Fruit fly (Drosophila melanogaster) whole organism, embryonic: ENCODE data around the gene CG31038.

Experiments used
- Ada2b ChIP-seq: fragments of 200-800 bp; sonication (Bioruptor generic); IDR thresholded peaks from 2 replicates; pipeline ENCODE4 v1.3.6; 2022; ENCODE audit warnings: missing biosample characterization, missing genetic modification characterization
- CG1024 ChIP-seq: fragments of 200-800 bp; sonication (Bioruptor generic); IDR thresholded peaks from 2 replicates; pipeline ENCODE4 v1.3.6; 2022; ENCODE audit warnings: missing biosample characterization, missing genetic modification characterization
- CG10366 ChIP-seq: fragments of 200-800 bp; sonication (Bioruptor generic); IDR thresholded peaks from 2 replicates; pipeline ENCODE4 v1.3.6; 2022; ENCODE audit warnings: missing biosample characterization, missing genetic modification characterization
- CG10543 ChIP-seq: fragments of 200-800 bp; sonication (Bioruptor generic); optimal IDR thresholded peaks from 3 replicates; lab custom pipeline; 2017; ENCODE audit warnings: missing biosample characterization, mild to moderate bottlenecking, missing genetic modification characterization, moderate library complexity
- CG11560 ChIP-seq: fragments of 200-800 bp; sonication (Bioruptor generic); IDR thresholded peaks from 3 replicates; pipeline ENCODE4 v1.3.6; 2022; ENCODE audit warnings: missing biosample characterization, missing genetic modification characterization
- CG12155 ChIP-seq: fragments of 200-800 bp; sonication (Bioruptor generic); optimal IDR thresholded peaks from 3 replicates; lab custom pipeline; 2016; ENCODE audit warnings: missing biosample characterization, missing genetic modification characterization
- CG13894 ChIP-seq: fragments of 200-800 bp; sonication (Bioruptor generic); optimal IDR thresholded peaks from 3 replicates; lab custom pipeline; 2018; ENCODE audit warnings: missing biosample characterization, mild to moderate bottlenecking, missing genetic modification characterization, moderate library complexity
- CG14441 ChIP-seq: fragments of 200-800 bp; sonication (Bioruptor generic); IDR thresholded peaks from 2 replicates; pipeline ENCODE4 v1.3.6; 2022; ENCODE audit warnings: missing biosample characterization, missing genetic modification characterization
- CG14710 ChIP-seq: fragments of 200-800 bp; sonication (Bioruptor generic); optimal IDR thresholded peaks from 3 replicates; lab custom pipeline; 2019; ENCODE audit warnings: missing biosample characterization, mild to moderate bottlenecking, missing genetic modification characterization, moderate library complexity
- CG15073 ChIP-seq: fragments of 200-800 bp; sonication (Bioruptor generic); optimal IDR thresholded peaks from 2 replicates; lab custom pipeline; 2016; ENCODE audit warnings: missing biosample characterization, missing genetic modification characterization
- CG15269 ChIP-seq: fragments of 200-800 bp; sonication (Bioruptor generic); optimal IDR thresholded peaks from 2 replicates; lab custom pipeline; 2018; ENCODE audit warnings: missing biosample characterization, mild to moderate bottlenecking, missing genetic modification characterization, moderate library complexity
- CG15601 ChIP-seq: fragments of 200-800 bp; sonication (Bioruptor generic); optimal IDR thresholded peaks from 3 replicates; lab custom pipeline; 2019; ENCODE audit warnings: missing biosample characterization, mild to moderate bottlenecking, missing genetic modification characterization, moderate library complexity
- CG1603 ChIP-seq: fragments of 200-800 bp; sonication (Bioruptor generic); optimal IDR thresholded peaks from 2 replicates; lab custom pipeline; 2019; ENCODE audit warnings: missing biosample characterization, mild to moderate bottlenecking, missing genetic modification characterization, moderate library complexity
- CG18011 ChIP-seq: fragments of 200-800 bp; sonication (Bioruptor generic); optimal IDR thresholded peaks from 2 replicates; lab custom pipeline; 2017; ENCODE audit warnings: missing biosample characterization, missing genetic modification characterization, mild to moderate bottlenecking, moderate library complexity, missing genotype
- CG34224 ChIP-seq: fragments of 200-800 bp; sonication (Bioruptor generic); IDR thresholded peaks from 3 replicates; pipeline ENCODE4 v1.3.6; 2022; ENCODE audit warnings: missing biosample characterization, missing genetic modification characterization; ENCODE audit not compliant: partially characterized antibody
- CG3838 ChIP-seq: fragments of 200-800 bp; sonication (Bioruptor generic); optimal IDR thresholded peaks from 3 replicates; lab custom pipeline; 2016; ENCODE audit warnings: missing biosample characterization, missing genetic modification characterization
- CG3847 ChIP-seq: fragments of 200-800 bp; sonication (Bioruptor generic); IDR thresholded peaks from 2 replicates; pipeline ENCODE4 v1.3.6; 2022; ENCODE audit warnings: missing biosample characterization, missing genetic modification characterization
- CG4404 ChIP-seq: fragments of 200-800 bp; sonication (Bioruptor generic); IDR thresholded peaks from 2 replicates; pipeline ENCODE4 v1.3.6; 2022; ENCODE audit warnings: missing biosample characterization, missing genetic modification characterization
- CG4424 ChIP-seq: fragments of 200-800 bp; sonication (Bioruptor generic); optimal IDR thresholded peaks from 3 replicates; lab custom pipeline; 2016; ENCODE audit warnings: missing biosample characterization, missing genetic modification characterization
- CG4617 ChIP-seq: fragments of 200-800 bp; sonication (Bioruptor generic); optimal IDR thresholded peaks from 3 replicates; lab custom pipeline; 2016; ENCODE audit warnings: missing biosample characterization, missing genetic modification characterization, borderline replicate concordance
- CG4707 ChIP-seq: fragments of 200-800 bp; sonication (Bioruptor generic); optimal IDR thresholded peaks from 2 replicates; lab custom pipeline; 2018; ENCODE audit warnings: missing biosample characterization, mild to moderate bottlenecking, missing genetic modification characterization, moderate library complexity
- CG6791 ChIP-seq: fragments of 200-800 bp; sonication (Bioruptor generic); IDR thresholded peaks from 3 replicates; pipeline ENCODE4 v1.3.6; 2022; ENCODE audit warnings: missing biosample characterization, missing genetic modification characterization; ENCODE audit not compliant: partially characterized antibody
- CG7839 ChIP-seq: fragments of 200-800 bp; sonication (Bioruptor generic); optimal IDR thresholded peaks from 3 replicates; lab custom pipeline; 2018; ENCODE audit warnings: missing biosample characterization, mild to moderate bottlenecking, missing genetic modification characterization, moderate library complexity
- CG8281 ChIP-seq: fragments of 200-800 bp; sonication (Bioruptor generic); optimal IDR thresholded peaks from 2 replicates; lab custom pipeline; 2018; ENCODE audit warnings: missing biosample characterization, mild to moderate bottlenecking, missing genetic modification characterization, moderate library complexity
- CG8944 ChIP-seq: fragments of 200-800 bp; sonication (Bioruptor generic); optimal IDR thresholded peaks from 3 replicates; lab custom pipeline; 2016; ENCODE audit warnings: missing biosample characterization, missing genetic modification characterization
- CG9727 ChIP-seq: fragments of 200-800 bp; sonication (Bioruptor generic); optimal IDR thresholded peaks from 3 replicates; lab custom pipeline; 2017; ENCODE audit warnings: missing biosample characterization, mild to moderate bottlenecking, missing genetic modification characterization
- Chrac-16 ChIP-seq: fragments of 200-800 bp; sonication (Bioruptor generic); optimal IDR thresholded peaks from 3 replicates; lab custom pipeline; 2016; ENCODE audit warnings: missing biosample characterization, missing genetic modification characterization
- D ChIP-seq, 2 experiments: fragments of 200-800 bp in 1 of 2; fragments of >200 bp in 1 of 2; sonication (Bioruptor generic) in 1 of 2; optimal IDR thresholded peaks; 2 replicates in 1 of 2; 3 replicates in 1 of 2; lab custom pipeline; 2017; ENCODE audit warnings: mild to moderate bottlenecking in 1 of 2, missing biosample characterization in 1 of 2, missing genetic modification characterization in 1 of 2, missing genetic modification reagents in 1 of 2
- Ets65A ChIP-seq: fragments of 200-800 bp; sonication (Bioruptor generic); peaks from one replicate; lab custom pipeline; 2016; ENCODE audit warnings: missing biosample characterization, missing genetic modification characterization
- Fer1 ChIP-seq: fragments of 200-800 bp; sonication (Bioruptor generic); optimal IDR thresholded peaks from 2 replicates; lab custom pipeline; 2017; ENCODE audit warnings: missing biosample characterization, mild to moderate bottlenecking, missing genetic modification characterization
- Kr ChIP-seq: fragments of 200-800 bp; sonication (Bioruptor generic); optimal IDR thresholded peaks from 2 replicates; lab custom pipeline; 2017; ENCODE audit warnings: missing biosample characterization, mild to moderate bottlenecking, missing genetic modification characterization
- NK7.1 ChIP-seq: fragments of 200-800 bp; sonication (Bioruptor generic); optimal IDR thresholded peaks from 3 replicates; lab custom pipeline; 2016; ENCODE audit warnings: missing biosample characterization, missing genetic modification characterization
- Poxn ChIP-seq: fragments of 200-800 bp; sonication (Bioruptor generic); IDR thresholded peaks from 2 replicates; pipeline ENCODE4 v1.3.6; 2022; ENCODE audit warnings: missing biosample characterization, missing genetic modification characterization
- Spps ChIP-seq: fragments of 200-800 bp; sonication (Bioruptor generic); optimal IDR thresholded peaks from 2 replicates; lab custom pipeline; 2018; ENCODE audit warnings: missing biosample characterization, mild to moderate bottlenecking, missing genetic modification characterization
- ara ChIP-seq: fragments of 200-800 bp; sonication (Bioruptor generic); IDR thresholded peaks from 2 replicates; pipeline ENCODE4 v1.3.6; 2022; ENCODE audit warnings: missing biosample characterization, missing genetic modification characterization
- bab2 ChIP-seq: fragments of 200-800 bp; sonication (Bioruptor generic); optimal IDR thresholded peaks from 2 replicates; lab custom pipeline; 2016; ENCODE audit warnings: missing biosample characterization, missing genetic modification characterization
- bbx ChIP-seq: fragments of 200-800 bp; sonication (Bioruptor generic); IDR thresholded peaks from 2 replicates; pipeline ENCODE4 v1.3.6; 2022; ENCODE audit warnings: missing biosample characterization, missing genetic modification characterization; ENCODE audit not compliant: partially characterized antibody
- cg ChIP-seq: fragments of 200-800 bp; sonication (Bioruptor generic); optimal IDR thresholded peaks from 3 replicates; lab custom pipeline; 2019; ENCODE audit warnings: missing biosample characterization, mild to moderate bottlenecking, missing genetic modification characterization, moderate library complexity
- chinmo ChIP-seq: fragments of 200-800 bp; sonication (Bioruptor generic); IDR thresholded peaks from 4 replicates; pipeline ENCODE4 v1.3.6; 2022; ENCODE audit warnings: missing biosample characterization, missing genetic modification characterization; ENCODE audit not compliant: partially characterized antibody
- chm ChIP-seq: fragments of 200-800 bp; sonication (Bioruptor generic); IDR thresholded peaks from 2 replicates; pipeline ENCODE4 v1.3.6; 2022; ENCODE audit warnings: missing biosample characterization, missing genetic modification characterization
- danr ChIP-seq: fragments of 200-800 bp; sonication (Bioruptor generic); IDR thresholded peaks from 2 replicates; pipeline ENCODE4 v1.3.6; 2022; ENCODE audit warnings: missing biosample characterization, missing genetic modification characterization
- inv ChIP-seq: fragments of 200-800 bp; sonication (Bioruptor generic); IDR thresholded peaks from 2 replicates; pipeline ENCODE4 v1.3.6; 2022; ENCODE audit warnings: missing biosample characterization, missing genetic modification characterization; ENCODE audit not compliant: partially characterized antibody
- psq ChIP-seq: fragments of 200-800 bp; sonication (Bioruptor generic); optimal IDR thresholded peaks from 2 replicates; lab custom pipeline; 2017; ENCODE audit warnings: missing biosample characterization, missing genetic modification characterization
- sc ChIP-seq, 3 experiments: fragments of >200 bp in 2 of 3; fragments of 200-800 bp in 1 of 3; sonication (Bioruptor generic) in 1 of 3; optimal IDR thresholded peaks; 2 replicates in 2 of 3; 3 replicates in 1 of 3; lab custom pipeline; 2017; ENCODE audit warnings: mild to moderate bottlenecking in 1 of 3, missing biosample characterization in 1 of 3, missing genetic modification characterization in 1 of 3, missing genetic modification reagents in 1 of 3
- sisA ChIP-seq: fragments of 200-800 bp; sonication (Bioruptor generic); IDR thresholded peaks from 2 replicates; pipeline ENCODE4 v1.3.6; 2022; ENCODE audit warnings: missing biosample characterization, missing genetic modification characterization
- trem ChIP-seq: fragments of 200-800 bp; optimal IDR thresholded peaks from 3 replicates; lab custom pipeline; 2019; ENCODE audit warnings: missing biosample characterization, mild to moderate bottlenecking, missing genetic modification characterization, moderate library complexity
- twi ChIP-seq: fragments of 200-800 bp; optimal IDR thresholded peaks from 2 replicates; lab custom pipeline; 2019; ENCODE audit warnings: missing biosample characterization, mild to moderate bottlenecking, missing genetic modification characterization, moderate library complexity
- wek ChIP-seq: fragments of 200-800 bp; sonication (Bioruptor generic); optimal IDR thresholded peaks from 3 replicates; lab custom pipeline; 2018; ENCODE audit warnings: missing biosample characterization, mild to moderate bottlenecking, missing genetic modification characterization, moderate library complexity
- zen ChIP-seq: fragments of 200-800 bp; sonication (Bioruptor generic); optimal IDR thresholded peaks from 3 replicates; lab custom pipeline; 2018; ENCODE audit warnings: missing biosample characterization, mild to moderate bottlenecking, missing genetic modification characterization, moderate library complexity
- zf30C ChIP-seq: fragments of 200-800 bp; sonication (Bioruptor generic); optimal IDR thresholded peaks from 3 replicates; lab custom pipeline; 2018; ENCODE audit warnings: missing biosample characterization, mild to moderate bottlenecking, missing genetic modification characterization

The CG31038 gene

DNA sequence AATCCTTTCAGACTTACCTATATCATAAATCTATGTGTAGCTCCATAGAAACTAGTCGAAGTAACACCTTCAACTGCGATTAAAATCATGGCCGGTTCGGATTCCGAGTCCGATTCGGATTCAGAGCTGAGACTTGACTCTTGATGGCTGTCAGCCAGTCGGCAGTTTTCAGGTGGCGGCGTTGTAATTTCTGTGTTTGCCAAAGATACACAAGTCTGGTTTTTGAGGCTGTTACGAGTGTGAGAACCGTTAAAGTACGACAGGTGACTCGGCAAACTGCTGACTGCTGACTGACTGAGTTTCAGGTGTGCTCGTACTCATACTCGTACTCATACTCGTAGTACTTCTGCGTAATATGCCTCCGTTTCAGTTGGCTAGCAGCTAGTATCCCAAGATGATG, 14.3 kb downstream of the CG31038 start (continued):
- no peak for TF ChIP-seq chinmo (GFP tag; lab: Robert Waterston, UW)
- TF ChIP-seq CG11560 (tag; lab: Robert Waterston, UW): no peak
- TF ChIP-seq ara: no peak
- peak; percentile 7 for TF ChIP-seq bab2 (GFP tag; lab: Kevin White, UChicago)
- TF ChIP-seq sc (optimal IDR thresholded peaks at IDR 0.05; lab: Kevin White, UChicago): no peak
- TF ChIP-seq sc (GFP tag; optimal IDR thresholded peaks at IDR 0.05; lab: Kevin White, UChicago): no peak
- TF ChIP-seq sisA: no peak
- TF ChIP-seq CG13894 (tag; lab: Kevin White, UChicago): peak; percentile 31
- no peak for TF ChIP-seq CG4424 (GFP tag; lab: Kevin White, UChicago)
- TF ChIP-seq CG3847: no peak
- TF ChIP-seq CG4404: no peak
- peak; percentile 53 for TF ChIP-seq Fer1
- TF ChIP-seq CG1603 (tag; lab: Kevin White, UChicago): no peak
- no peak for TF ChIP-seq CG10366 (GFP tag; lab: Robert Waterston, UW)
- no peak for TF ChIP-seq CG1024 (GFP tag; lab: Robert Waterston, UW)
- TF ChIP-seq CG14710 (tag; lab: Kevin White, UChicago): no peak
- TF ChIP-seq CG4617: no peak
- no peak for TF ChIP-seq CG8944 (GFP tag; lab: Kevin White, UChicago)
- TF ChIP-seq Ets65A: no peak
- TF ChIP-seq Chrac-16 (GFP tag; lab: Kevin White, UChicago): no peak
- TF ChIP-seq danr: no peak
- peak; percentile 11 for TF ChIP-seq NK7.1 (GFP tag; lab: Kevin White, UChicago)
- TF ChIP-seq psq: no peak
- TF ChIP-seq Spps (tag; lab: Kevin White, UChicago): no peak
- no peak for TF ChIP-seq CG34224 (GFP tag; lab: Robert Waterston, UW)
- TF ChIP-seq cg (GFP tag; lab: Kevin White, UChicago): no peak
- no peak for TF ChIP-seq CG6791 (GFP tag; lab: Robert Waterston, UW)
- no peak for TF ChIP-seq Poxn (GFP tag; lab: Robert Waterston, UW)
- no peak for TF ChIP-seq zen (tag; lab: Kevin White, UChicago)
- TF ChIP-seq Ada2b (GFP tag; lab: Robert Waterston, UW): no peak
- TF ChIP-seq wek: peak; percentile 39
- no peak for TF ChIP-seq CG15073 (GFP tag; lab: Kevin White, UChicago)
- TF ChIP-seq D (optimal IDR thresholded peaks at IDR 0.05; lab: Kevin White, UChicago): no peak
- no peak for TF ChIP-seq D (GFP tag; optimal IDR thresholded peaks at IDR 0.05; lab: Kevin White, UChicago)
- TF ChIP-seq trem: no peak
- TF ChIP-seq CG9727 (GFP tag; lab: Kevin White, UChicago): no peak
- peak; percentile 34 for TF ChIP-seq CG15269
- no peak for TF ChIP-seq chm (GFP tag; lab: Robert Waterston, UW)
- no peak for TF ChIP-seq inv (GFP tag; lab: Robert Waterston, UW)
- no peak for TF ChIP-seq Kr
- no peak for TF ChIP-seq CG4707 (GFP tag; lab: Kevin White, UChicago)
- TF ChIP-seq bbx (GFP tag; lab: Robert Waterston, UW): no peak
- no peak for TF ChIP-seq zf30C (GFP tag; lab: Kevin White, UChicago)
- TF ChIP-seq CG3838 (GFP tag; lab: Kevin White, UChicago): no peak
- peak; percentile 6 for TF ChIP-seq CG10543
- TF ChIP-seq twi (tag; lab: Kevin White, UChicago): no peak
- no peak for TF ChIP-seq CG8281 (tag; lab: Kevin White, UChicago)
- TF ChIP-seq CG14441: no peak
- peak; percentile 34 for TF ChIP-seq CG15601
- TF ChIP-seq CG12155 (GFP tag; lab: Kevin White, UChicago): no peak
- no peak for TF ChIP-seq CG18011
- TF ChIP-seq CG7839: no peak
